Fruit fly (Drosophila melanogaster) whole organism, embryonic: ENCODE data around the gene ovm.
A peak's percentile ranks its signal among the peaks of the same experiment; 100 is the strongest.

ENCODE experiments used
- Bgb ChIP-seq: fragments of 200-800 bp; sonication (Bioruptor generic); IDR thresholded peaks from 2 replicates; pipeline ENCODE4 v1.3.6; 2022; ENCODE audit warnings: missing biosample characterization, missing genetic modification characterization; ENCODE audit not compliant: partially characterized antibody
- BtbVII ChIP-seq: fragments of 200-800 bp; sonication (Bioruptor generic); optimal IDR thresholded peaks from 3 replicates; lab custom pipeline; 2017; ENCODE audit warnings: missing biosample characterization, mild to moderate bottlenecking, missing genetic modification characterization
- CG1024 ChIP-seq: fragments of 200-800 bp; sonication (Bioruptor generic); IDR thresholded peaks from 2 replicates; pipeline ENCODE4 v1.3.6; 2022; ENCODE audit warnings: missing biosample characterization, missing genetic modification characterization
- CG13296 ChIP-seq: fragments of 200-800 bp; sonication (Bioruptor generic); optimal IDR thresholded peaks from 3 replicates; lab custom pipeline; 2018; ENCODE audit warnings: missing biosample characterization, mild to moderate bottlenecking, missing genetic modification characterization
- CG14710 ChIP-seq: fragments of 200-800 bp; sonication (Bioruptor generic); optimal IDR thresholded peaks from 3 replicates; lab custom pipeline; 2019; ENCODE audit warnings: missing biosample characterization, mild to moderate bottlenecking, missing genetic modification characterization, moderate library complexity
- CG15601 ChIP-seq: fragments of 200-800 bp; sonication (Bioruptor generic); optimal IDR thresholded peaks from 3 replicates; lab custom pipeline; 2019; ENCODE audit warnings: missing biosample characterization, mild to moderate bottlenecking, missing genetic modification characterization, moderate library complexity
- CG1603 ChIP-seq: fragments of 200-800 bp; sonication (Bioruptor generic); optimal IDR thresholded peaks from 2 replicates; lab custom pipeline; 2019; ENCODE audit warnings: missing biosample characterization, mild to moderate bottlenecking, missing genetic modification characterization, moderate library complexity
- CG17385 ChIP-seq: fragments of 200-800 bp; sonication (Bioruptor generic); optimal IDR thresholded peaks from 3 replicates; lab custom pipeline; 2018; ENCODE audit warnings: missing biosample characterization, mild to moderate bottlenecking, missing genetic modification characterization
- CG17568 ChIP-seq: fragments of 200-800 bp; sonication (Bioruptor generic); optimal IDR thresholded peaks from 2 replicates; lab custom pipeline; 2018; ENCODE audit warnings: missing biosample characterization, mild to moderate bottlenecking, missing genetic modification characterization, moderate library complexity
- CG17829 ChIP-seq: fragments of 200-800 bp; optimal IDR thresholded peaks from 2 replicates; lab custom pipeline; 2019; ENCODE audit warnings: missing biosample characterization, mild to moderate bottlenecking, missing genetic modification characterization, moderate library complexity
- CG2120 ChIP-seq: fragments of 200-800 bp; sonication (Bioruptor generic); optimal IDR thresholded peaks from 3 replicates; lab custom pipeline; 2016; ENCODE audit warnings: missing biosample characterization, missing genetic modification characterization
- CG2712 ChIP-seq: fragments of 200-800 bp; optimal IDR thresholded peaks from 3 replicates; lab custom pipeline; 2019; ENCODE audit warnings: missing biosample characterization, mild to moderate bottlenecking, missing genetic modification characterization, moderate library complexity
- CG2875 ChIP-seq: fragments of 200-800 bp; sonication (Bioruptor generic); optimal IDR thresholded peaks from 2 replicates; lab custom pipeline; 2017; ENCODE audit warnings: missing biosample characterization, mild to moderate bottlenecking, missing genetic modification characterization, missing genetic modification reagents
- CG3163 ChIP-seq: fragments of 200-800 bp; sonication (Bioruptor generic); optimal IDR thresholded peaks from 3 replicates; lab custom pipeline; 2016; ENCODE audit warnings: missing biosample characterization, missing genetic modification characterization
- CG34422 ChIP-seq: fragments of 200-800 bp; sonication (Bioruptor generic); IDR thresholded peaks from 3 replicates; pipeline ENCODE4 v1.3.6; 2022; ENCODE audit warnings: missing biosample characterization, missing genetic modification characterization
- CG4282 ChIP-seq: fragments of 200-800 bp; sonication (Bioruptor generic); optimal IDR thresholded peaks from 2 replicates; lab custom pipeline; 2016; ENCODE audit warnings: missing biosample characterization, missing genetic modification characterization
- CG7357 ChIP-seq: fragments of 200-800 bp; sonication (Bioruptor generic); IDR thresholded peaks from 3 replicates; pipeline ENCODE4 v1.3.6; 2022; ENCODE audit warnings: missing biosample characterization, missing genetic modification characterization
- CG8765 ChIP-seq: fragments of 200-800 bp; sonication (Bioruptor generic); IDR thresholded peaks from 2 replicates; pipeline ENCODE4 v1.3.6; 2022; ENCODE audit warnings: missing biosample characterization, missing genetic modification characterization
- CG8924 ChIP-seq: fragments of 200-800 bp; optimal IDR thresholded peaks from 3 replicates; lab custom pipeline; 2019; ENCODE audit warnings: missing biosample characterization, mild to moderate bottlenecking, missing genetic modification characterization, moderate library complexity
- CG9932 ChIP-seq: fragments of 200-800 bp; sonication (Bioruptor generic); IDR thresholded peaks from 2 replicates; pipeline ENCODE4 v1.3.6; 2022; ENCODE audit warnings: missing biosample characterization, missing genetic modification characterization
- Deaf1 ChIP-seq: fragments of 200-800 bp; optimal IDR thresholded peaks from 3 replicates; lab custom pipeline; 2019; ENCODE audit warnings: missing biosample characterization, mild to moderate bottlenecking, missing genetic modification characterization, moderate library complexity
- E2f2 ChIP-seq: fragments of 200-800 bp; sonication (Bioruptor generic); IDR thresholded peaks from 2 replicates; pipeline ENCODE4 v1.3.6; 2022; ENCODE audit warnings: missing biosample characterization, missing genetic modification characterization
- Ets97D ChIP-seq: fragments of 200-800 bp; sonication (Bioruptor generic); optimal IDR thresholded peaks from 3 replicates; lab custom pipeline; 2016; ENCODE audit warnings: missing biosample characterization, missing genetic modification characterization
- Fer1 ChIP-seq: fragments of 200-800 bp; sonication (Bioruptor generic); optimal IDR thresholded peaks from 2 replicates; lab custom pipeline; 2017; ENCODE audit warnings: missing biosample characterization, mild to moderate bottlenecking, missing genetic modification characterization
- H15 ChIP-seq: fragments of 200-800 bp; sonication (Bioruptor generic); IDR thresholded peaks from 3 replicates; pipeline ENCODE4 v1.3.6; 2022; ENCODE audit warnings: missing biosample characterization, missing genetic modification characterization
- Jarid2 ChIP-seq: fragments of 200-800 bp; sonication (Bioruptor generic); optimal IDR thresholded peaks from 3 replicates; lab custom pipeline; 2017; ENCODE audit warnings: mild to moderate bottlenecking, missing biosample characterization, missing genetic modification reagents, missing genetic modification characterization
- MTF-1 ChIP-seq: fragments of 200-800 bp; sonication (Bioruptor generic); optimal IDR thresholded peaks from 2 replicates; lab custom pipeline; 2018; ENCODE audit warnings: missing biosample characterization, mild to moderate bottlenecking, missing genetic modification characterization, borderline replicate concordance
- Mes4 ChIP-seq: fragments of 200-800 bp; sonication (Bioruptor generic); optimal IDR thresholded peaks from 2 replicates; lab custom pipeline; 2016; ENCODE audit warnings: missing biosample characterization, missing genetic modification characterization
- NfI ChIP-seq: fragments of 200-800 bp; sonication (Bioruptor generic); optimal IDR thresholded peaks from 3 replicates; lab custom pipeline; 2018; ENCODE audit warnings: missing biosample characterization, mild to moderate bottlenecking, missing genetic modification characterization, moderate library complexity
- Opbp ChIP-seq: fragments of 200-800 bp; sonication (Bioruptor generic); IDR thresholded peaks from 3 replicates; pipeline ENCODE4 v1.3.6; 2022; ENCODE audit warnings: missing biosample characterization, missing genetic modification characterization; ENCODE audit not compliant: partially characterized antibody
- Trl ChIP-seq, 3 experiments: fragments of >200 bp in 2 of 3; fragments of 200-800 bp in 1 of 3; sonication (Bioruptor generic) in 1 of 3; optimal IDR thresholded peaks; 2 replicates in 1 of 3; 3 replicates in 2 of 3; lab custom pipeline; 2016 to 2017; ENCODE audit warnings: missing biosample characterization in 1 of 3, missing genetic modification characterization in 1 of 3
- YL-1 ChIP-seq: fragments of 200-800 bp; sonication (Bioruptor generic); optimal IDR thresholded peaks from 3 replicates; lab custom pipeline; 2017; ENCODE audit warnings: missing biosample characterization, mild to moderate bottlenecking, missing genetic modification characterization
- abd-A ChIP-seq: fragments of 200-800 bp; sonication (Bioruptor generic); optimal IDR thresholded peaks from 3 replicates; lab custom pipeline; 2019; ENCODE audit warnings: missing biosample characterization, mild to moderate bottlenecking, missing genetic modification characterization, moderate library complexity
- eve ChIP-seq, 2 experiments: fragments of >200 bp; optimal IDR thresholded peaks; 2 replicates each; lab custom pipeline; 2017; ENCODE audit warnings: missing biosample characterization in 2 of 2, missing genetic modification characterization in 2 of 2
- exex ChIP-seq: fragments of 200-800 bp; sonication (Bioruptor generic); optimal IDR thresholded peaks from 4 replicates; lab custom pipeline; 2018; ENCODE audit warnings: missing biosample characterization, mild to moderate bottlenecking, missing genetic modification characterization, moderate library complexity
- ftz-f1 ChIP-seq: fragments of 200-800 bp; sonication (Bioruptor generic); optimal IDR thresholded peaks from 2 replicates; lab custom pipeline; 2016; ENCODE audit warnings: missing biosample characterization, missing genetic modification characterization
- inv ChIP-seq: fragments of 200-800 bp; sonication (Bioruptor generic); IDR thresholded peaks from 2 replicates; pipeline ENCODE4 v1.3.6; 2022; ENCODE audit warnings: missing biosample characterization, missing genetic modification characterization; ENCODE audit not compliant: partially characterized antibody
- jigr1 ChIP-seq: fragments of 200-800 bp; sonication (Bioruptor generic); IDR thresholded peaks from 3 replicates; pipeline ENCODE4 v1.3.6; 2022; ENCODE audit warnings: missing biosample characterization, missing genetic modification characterization
- mam ChIP-seq: fragments of 200-800 bp; sonication (Bioruptor generic); optimal IDR thresholded peaks from 3 replicates; lab custom pipeline; 2016; ENCODE audit warnings: missing biosample characterization, missing genetic modification characterization
- mirr ChIP-seq: fragments of 200-800 bp; sonication (Bioruptor generic); optimal IDR thresholded peaks from 3 replicates; lab custom pipeline; 2018; ENCODE audit warnings: missing biosample characterization, mild to moderate bottlenecking, missing genetic modification characterization
- rib ChIP-seq: fragments of 200-800 bp; sonication (Bioruptor generic); IDR thresholded peaks from 2 replicates; pipeline ENCODE4 v1.3.6; 2022; ENCODE audit warnings: missing biosample characterization, missing genetic modification characterization
- sens ChIP-seq: fragments of 200-800 bp; sonication (Bioruptor generic); peaks from one replicate; lab custom pipeline; 2016; ENCODE audit warnings: missing biosample characterization, missing genetic modification characterization
- slbo ChIP-seq: fragments of 200-800 bp; sonication (Bioruptor generic); IDR thresholded peaks from 2 replicates; pipeline ENCODE4 v1.3.6; 2022; ENCODE audit warnings: missing biosample characterization, missing genetic modification characterization
- so ChIP-seq: fragments of 200-800 bp; sonication (Bioruptor generic); IDR thresholded peaks from 3 replicates; pipeline ENCODE4 v1.3.6; 2022; ENCODE audit warnings: missing biosample characterization, missing genetic modification characterization
- stwl ChIP-seq: fragments of 200-800 bp; sonication (Bioruptor generic); optimal IDR thresholded peaks from 3 replicates; lab custom pipeline; 2018; ENCODE audit warnings: missing biosample characterization, mild to moderate bottlenecking, missing genetic modification characterization, moderate library complexity
- unpg ChIP-seq: fragments of 200-800 bp; sonication (Bioruptor generic); optimal IDR thresholded peaks from 3 replicates; lab custom pipeline; 2018; ENCODE audit warnings: missing biosample characterization, mild to moderate bottlenecking, missing genetic modification characterization, moderate library complexity
- vvl ChIP-seq: fragments of 200-800 bp; sonication (Bioruptor generic); IDR thresholded peaks from 2 replicates; pipeline ENCODE4 v1.3.6; 2022; ENCODE audit warnings: missing biosample characterization, missing genetic modification characterization

Gene ovm

DNA sequence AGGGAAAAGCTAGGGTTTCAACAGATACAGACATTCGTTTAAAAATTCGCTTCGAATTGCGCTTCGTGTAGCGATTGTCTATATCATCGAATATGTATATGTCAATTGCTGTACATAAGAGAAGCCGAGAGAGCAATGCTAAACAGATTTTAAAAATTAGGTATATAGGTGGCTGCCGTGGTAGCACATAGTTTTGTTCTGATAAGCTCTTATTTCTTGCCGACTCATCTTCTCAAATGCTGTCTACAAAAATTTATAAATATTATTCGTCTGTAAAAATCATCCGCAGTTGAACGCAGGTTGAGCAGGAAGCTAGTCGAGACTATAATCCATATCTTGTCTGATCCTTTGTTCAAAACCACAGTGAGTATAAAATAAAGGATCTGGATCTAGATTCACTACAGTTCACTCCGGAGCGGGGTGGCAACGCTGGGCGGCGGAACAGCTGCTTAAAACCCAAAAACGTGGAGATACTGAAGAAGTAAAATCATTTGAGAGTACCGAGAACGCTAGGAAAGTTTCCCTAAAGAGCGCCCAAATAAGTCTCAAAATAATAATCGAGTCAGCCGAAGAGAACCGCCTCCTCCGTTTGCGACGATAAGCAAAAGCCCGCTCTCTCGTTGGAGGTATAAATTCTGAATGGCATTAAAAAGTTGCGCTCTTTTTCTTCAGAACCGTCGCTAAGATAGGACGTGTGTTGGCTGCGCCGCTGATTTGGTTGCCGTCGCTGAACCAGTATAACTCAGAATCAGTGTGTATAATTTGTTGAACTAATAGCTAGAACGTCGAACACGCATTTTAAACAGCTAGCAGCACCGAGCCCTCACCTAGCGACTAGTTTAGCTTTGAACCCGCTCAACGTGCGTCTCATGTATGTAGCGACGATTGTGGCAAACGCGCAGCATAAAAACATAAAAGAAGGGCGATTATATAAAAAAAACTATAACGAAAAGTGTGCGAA is 33.0 kb downstream of the ovm start (continued):
- peak; percentile 98 for TF ChIP-seq CG3163 (GFP tag; lab: Kevin White, UChicago)
- peak; percentile 14 for TF ChIP-seq MTF-1 (GFP tag; lab: Kevin White, UChicago)
- TF ChIP-seq CG14710 = peak; percentile 16
- peak; percentile 59 for TF ChIP-seq E2f2 (GFP tag; lab: Robert Waterston, UW)
- TF ChIP-seq Bgb (GFP tag; lab: Robert Waterston, UW) = peak; percentile 53; the same call in 1 of the 2 replicates
- peak; percentile 24 for TF ChIP-seq Ets97D (GFP tag; lab: Kevin White, UChicago)
- peak; percentile 22 for TF ChIP-seq unpg (GFP tag; lab: Kevin White, UChicago)
- TF ChIP-seq CG8924 (tag; lab: Kevin White, UChicago) = peak; percentile 43
- peak; percentile 29 for TF ChIP-seq inv (GFP tag; lab: Robert Waterston, UW)
- peak; percentile 34 for TF ChIP-seq CG1603 (tag; lab: Kevin White, UChicago)
- TF ChIP-seq CG1024 (GFP tag; lab: Robert Waterston, UW) = no peak
- peak; percentile 81 for TF ChIP-seq mirr
- TF ChIP-seq CG13296 (GFP tag; lab: Kevin White, UChicago) = peak; percentile 64
- 0 out of 3 replicates have a peak, but pooled peaks have one; percentile 36 for TF ChIP-seq so
- TF ChIP-seq CG34422 (GFP tag; lab: Robert Waterston, UW) = no peak
- peak; percentile 70 for TF ChIP-seq Fer1
- TF ChIP-seq CG9932 (GFP tag; lab: Robert Waterston, UW) = 0 out of 2 replicates have a peak, but pooled peaks have one; percentile 29
- TF ChIP-seq stwl (tag; lab: Kevin White, UChicago) = peak; percentile 46
- TF ChIP-seq CG17385 = peak; percentile 56
- 0 out of 2 replicates have a peak, but pooled peaks have one; percentile 5 for TF ChIP-seq slbo (GFP tag; lab: Robert Waterston, UW)
- no peak for TF ChIP-seq H15 (GFP tag; lab: Robert Waterston, UW)
- no peak for TF ChIP-seq jigr1
- no peak for TF ChIP-seq Opbp
- peak; percentile 25 for TF ChIP-seq CG2712 (tag; lab: Kevin White, UChicago)
- TF ChIP-seq exex = peak; percentile 47
- no peak for TF ChIP-seq CG8765
- peak; percentile 75 for TF ChIP-seq vvl
- TF ChIP-seq CG4282 (GFP tag; lab: Kevin White, UChicago) = peak; percentile 17
- peak; percentile 7 for TF ChIP-seq CG17829 (tag; lab: Kevin White, UChicago)
- no peak for TF ChIP-seq CG2875 (GFP tag; lab: Kevin White, UChicago)
- TF ChIP-seq abd-A = peak; percentile 85
- TF ChIP-seq CG2120 = no peak
- peak; percentile 4 for TF ChIP-seq sens (GFP tag; lab: Kevin White, UChicago)
- no peak for TF ChIP-seq Mes4 (GFP tag; lab: Kevin White, UChicago)
- TF ChIP-seq eve (GFP tag; optimal IDR thresholded peaks at IDR 0.05; lab: Kevin White, UChicago) = no peak
- peak; percentile 2 for TF ChIP-seq NfI
- peak; percentile 17 for TF ChIP-seq CG15601 (tag; lab: Kevin White, UChicago)
- peak; percentile 42 for TF ChIP-seq CG17568
- peak; percentile 9 for TF ChIP-seq ftz-f1 (GFP tag; lab: Kevin White, UChicago)
- peak; percentile 0 for TF ChIP-seq Jarid2 (GFP tag; lab: Kevin White, UChicago)
- no peak for TF ChIP-seq CG7357 (GFP tag; lab: Robert Waterston, UW)
- peak; percentile 87 to 95 for TF ChIP-seq Trl (optimal IDR thresholded peaks at IDR 0.05; lab: Kevin White, UChicago)
- no peak for TF ChIP-seq Trl (GFP tag; optimal IDR thresholded peaks at IDR 0.05; lab: Kevin White, UChicago)
- peak; percentile 54 for TF ChIP-seq Deaf1 (tag; lab: Kevin White, UChicago)
- TF ChIP-seq mam = no peak
- peak; percentile 58 for TF ChIP-seq rib (GFP tag; lab: Robert Waterston, UW)
- TF ChIP-seq YL-1 (GFP tag; lab: Kevin White, UChicago) = peak; percentile 44
- TF ChIP-seq BtbVII (GFP tag; lab: Kevin White, UChicago) = peak; percentile 59
